Worm (Caenorhabditis elegans): Measurements from ENCODE around the gene pas-6.

ce11 chrV:5576008-5576407 is 8.1 kb downstream of the pas-6 start:
- no peak for TF ChIP-seq ceh-9 (tag; optimal IDR thresholded peaks at IDR 0.05)
- no peak for TF ChIP-seq tbx-2 (tag; optimal IDR thresholded peaks at IDR 0.05)
- TF ChIP-seq fkh-10 (GFP tag; optimal IDR thresholded peaks at IDR 0.05): no peak
- TF ChIP-seq elt-2 (tag; optimal IDR thresholded peaks at IDR 0.05): no peak
- TF ChIP-seq dve-1 (tag; optimal IDR thresholded peaks at IDR 0.05): peak; percentile 77
- TF ChIP-seq sdc-2 (tag; optimal IDR thresholded peaks at IDR 0.05): no peak
- TF ChIP-seq hlh-30 (tag; optimal IDR thresholded peaks at IDR 0.05; ENCODE audit: insufficient read depth): no peak
- TF ChIP-seq rnt-1 (tag; optimal IDR thresholded peaks at IDR 0.05): no peak
- TF ChIP-seq pha-4 (tag; optimal IDR thresholded peaks at IDR 0.05): no peak
- TF ChIP-seq ztf-16 (tag; optimal IDR thresholded peaks at IDR 0.05): no peak
- peak; percentile 20 for TF ChIP-seq gmeb-2 (tag; optimal IDR thresholded peaks at IDR 0.05)
- TF ChIP-seq unc-86 (tag; optimal IDR thresholded peaks at IDR 0.05): no peak
